Worm (Caenorhabditis elegans) whole organism, L1 larva: ENCODE measurements around the gene F36H9.2.

ENCODE experiments used
- C04F5.9 ChIP-seq: sonication (generic microtip); optimal IDR thresholded peaks from 2 replicates; lab custom pipeline; 2016; ENCODE audit warnings: missing genetic modification characterization, missing compliant biosample characterization
- C34B4.2 ChIP-seq: sonication (generic microtip); optimal IDR thresholded peaks from 2 replicates; lab custom pipeline; 2017; ENCODE audit warnings: mild to moderate bottlenecking, missing genetic modification characterization, missing compliant biosample characterization
- F16B12.6 ChIP-seq: fragments of 150-350 bp; optimal IDR thresholded peaks from 2 replicates; lab custom pipeline; 2014; ENCODE audit warnings: missing biosample characterization, missing genetic modification characterization
- aha-1 ChIP-seq: fragments of 150-350 bp; optimal IDR thresholded peaks from 2 replicates; lab custom pipeline; 2014; ENCODE audit warnings: missing biosample characterization, missing genetic modification characterization
- aly-2 ChIP-seq: fragments of 150-350 bp; optimal IDR thresholded peaks from 2 replicates; lab custom pipeline; 2014; ENCODE audit warnings: missing biosample characterization, missing genetic modification characterization
- ama-1 ChIP-seq: fragments of 150-350 bp; optimal IDR thresholded peaks from 2 replicates; lab custom pipeline; 2014
- blmp-1 ChIP-seq: fragments of 150-350 bp; optimal IDR thresholded peaks from 2 replicates; lab custom pipeline; 2014; ENCODE audit warnings: missing biosample characterization, missing genetic modification characterization
- ceh-8 ChIP-seq: fragments of 200-800 bp; sonication (Bioruptor generic); optimal IDR thresholded peaks from 2 replicates; lab custom pipeline; 2018; ENCODE audit warnings: mild to moderate bottlenecking, missing genetic modification characterization, moderate library complexity, missing compliant biosample characterization
- ceh-82 ChIP-seq, 3 experiments: fragments of 150-350 bp in 1 of 3; sonication (generic microtip) in 2 of 3; optimal IDR thresholded peaks; 2 replicates each; lab custom pipeline; 2014 to 2017; ENCODE audit warnings: missing biosample characterization in 3 of 3, missing genetic modification characterization in 3 of 3
- ceh-88 ChIP-seq: fragments of 200-800 bp; sonication (Bioruptor generic); IDR thresholded peaks from 2 replicates; pipeline ENCODE4 v1.3.6; 2022; ENCODE audit warnings: missing genetic modification characterization, missing compliant biosample characterization
- ceh-90 ChIP-seq: sonication (generic microtip); optimal IDR thresholded peaks from 2 replicates; lab custom pipeline; 2016; ENCODE audit warnings: missing genetic modification characterization, missing compliant biosample characterization
- dpl-1 ChIP-seq, 3 experiments: fragments of 150-350 bp in 2 of 3; sonication (generic microtip) in 1 of 3; optimal IDR thresholded peaks; 2 replicates each; lab custom pipeline; 2014 to 2017; ENCODE audit warnings: missing biosample characterization in 3 of 3, missing genetic modification characterization in 3 of 3, missing genetic modification reagents in 3 of 3
- efl-1 ChIP-seq, 4 experiments: fragments of 150-350 bp; optimal IDR thresholded peaks in 3 of 4; peaks in 1 of 4; 1 replicate in 1 of 4; 2 replicates in 3 of 4; lab custom pipeline; 2014; ENCODE audit warnings: missing biosample characterization in 2 of 4, missing genetic modification characterization in 2 of 4, missing genetic modification reagents in 2 of 4
- egl-13 ChIP-seq: sonication (generic microtip); optimal IDR thresholded peaks from 2 replicates; lab custom pipeline; 2016; ENCODE audit warnings: missing genotype, missing genetic modification reagents, missing genetic modification characterization, missing compliant biosample characterization
- egl-27 ChIP-seq, 2 experiments: fragments of 150-350 bp in 1 of 2; sonication (generic microtip); optimal IDR thresholded peaks; 3 replicates each; lab custom pipeline; 2017 to 2018; ENCODE audit warnings: missing biosample characterization in 2 of 2, missing genetic modification characterization in 2 of 2, missing genetic modification reagents in 2 of 2
- elt-2 ChIP-seq: sonication (generic microtip); optimal IDR thresholded peaks from 2 replicates; lab custom pipeline; 2016; ENCODE audit warnings: missing genetic modification characterization, mild to moderate bottlenecking, inconsistent platforms, missing compliant biosample characterization, missing genetic modification reagents
- ets-5 ChIP-seq: fragments of 200-800 bp; sonication (Bioruptor generic); IDR thresholded peaks from 2 replicates; pipeline ENCODE4 v1.3.6; 2022; ENCODE audit warnings: missing genetic modification characterization, missing compliant biosample characterization
- fkh-10 ChIP-seq: sonication (generic microtip); optimal IDR thresholded peaks from 2 replicates; lab custom pipeline; 2017; ENCODE audit warnings: missing biosample characterization, missing genetic modification reagents, missing genetic modification characterization
- fkh-8 ChIP-seq: sonication (generic microtip); optimal IDR thresholded peaks from 2 replicates; lab custom pipeline; 2016; ENCODE audit warnings: mild to moderate bottlenecking, missing genetic modification characterization, missing compliant biosample characterization
- hlh-17 ChIP-seq: fragments of 200-800 bp; sonication (Bioruptor generic); optimal IDR thresholded peaks from 2 replicates; lab custom pipeline; 2018; ENCODE audit warnings: missing genetic modification characterization, mild to moderate bottlenecking, missing compliant biosample characterization, moderate library complexity, borderline replicate concordance
- hlh-4 ChIP-seq: sonication (generic microtip); optimal IDR thresholded peaks from 2 replicates; lab custom pipeline; 2016; ENCODE audit warnings: mild to moderate bottlenecking, missing genetic modification characterization, missing compliant biosample characterization
- hpl-2 ChIP-seq: fragments of 150-350 bp; optimal IDR thresholded peaks from 2 replicates; lab custom pipeline; 2014; ENCODE audit warnings: missing biosample characterization, missing genetic modification reagents, missing genetic modification characterization
- jun-1 ChIP-seq: fragments of 150-350 bp; optimal IDR thresholded peaks from 2 replicates; lab custom pipeline; 2014; ENCODE audit warnings: missing biosample characterization, missing genetic modification reagents, missing genetic modification characterization
- lin-13 ChIP-seq: fragments of 150-350 bp; optimal IDR thresholded peaks from 2 replicates; lab custom pipeline; 2014; ENCODE audit warnings: missing biosample characterization, missing genetic modification reagents, missing genetic modification characterization
- lsy-2 ChIP-seq, 2 experiments: fragments of 150-350 bp; optimal IDR thresholded peaks; 2 replicates each; lab custom pipeline; 2014; ENCODE audit warnings: missing biosample characterization in 2 of 2, missing genetic modification characterization in 2 of 2
- mef-2 ChIP-seq: fragments of 150-350 bp; optimal IDR thresholded peaks from 2 replicates; lab custom pipeline; 2014; ENCODE audit warnings: missing biosample characterization, missing genetic modification characterization
- nhr-12 ChIP-seq: sonication (generic microtip); optimal IDR thresholded peaks from 2 replicates; lab custom pipeline; 2017; ENCODE audit warnings: missing biosample characterization, missing genetic modification characterization
- nhr-237 ChIP-seq: fragments of 150-350 bp; optimal IDR thresholded peaks from 2 replicates; lab custom pipeline; 2014; ENCODE audit warnings: missing biosample characterization, missing genetic modification characterization
- nhr-47 ChIP-seq: sonication (generic microtip); optimal IDR thresholded peaks from 2 replicates; lab custom pipeline; 2016; ENCODE audit warnings: mild to moderate bottlenecking, missing genetic modification characterization, moderate library complexity, missing compliant biosample characterization
- nhr-77 ChIP-seq: fragments of 150-350 bp; optimal IDR thresholded peaks from 2 replicates; lab custom pipeline; 2014; ENCODE audit warnings: missing biosample characterization, missing genetic modification characterization
- nhr-85 ChIP-seq: sonication (generic microtip); peaks from one replicate; lab custom pipeline; 2016; ENCODE audit warnings: missing genetic modification characterization, inconsistent platforms, missing compliant biosample characterization
- pax-3 ChIP-seq: fragments of 200-800 bp; sonication (Bioruptor generic); optimal IDR thresholded peaks from 2 replicates; lab custom pipeline; 2018; ENCODE audit warnings: mild to moderate bottlenecking, missing genetic modification characterization, moderate library complexity, missing compliant biosample characterization
- pqm-1 ChIP-seq: sonication (generic microtip); optimal IDR thresholded peaks from 3 replicates; lab custom pipeline; 2017; ENCODE audit warnings: missing biosample characterization, missing genetic modification characterization
- skn-1 ChIP-seq: fragments of 150-350 bp; optimal IDR thresholded peaks from 2 replicates; lab custom pipeline; 2014; ENCODE audit warnings: missing biosample characterization, missing genetic modification characterization
- snpc-4 ChIP-seq: fragments of 150-350 bp; optimal IDR thresholded peaks from 2 replicates; lab custom pipeline; 2014; ENCODE audit warnings: missing biosample characterization, missing genetic modification characterization
- sptf-1 ChIP-seq: fragments of 150-350 bp; optimal IDR thresholded peaks from 2 replicates; lab custom pipeline; 2014; ENCODE audit warnings: missing biosample characterization, missing genetic modification characterization
- sup-37 ChIP-seq: fragments of 200-800 bp; sonication (Bioruptor generic); optimal IDR thresholded peaks from 2 replicates; lab custom pipeline; 2018; ENCODE audit warnings: mild to moderate bottlenecking, missing genetic modification characterization, missing compliant biosample characterization
- swsn-7 ChIP-seq: sonication (generic microtip); optimal IDR thresholded peaks from 2 replicates; lab custom pipeline; 2016; ENCODE audit warnings: missing genetic modification characterization, missing compliant biosample characterization
- tbx-2 ChIP-seq: sonication (generic microtip); optimal IDR thresholded peaks from 2 replicates; lab custom pipeline; 2016; ENCODE audit warnings: missing genetic modification characterization, missing compliant biosample characterization
- unc-130 ChIP-seq: fragments of 150-350 bp; optimal IDR thresholded peaks from 2 replicates; lab custom pipeline; 2017; ENCODE audit warnings: missing biosample characterization, missing genetic modification characterization, inconsistent platforms
- unc-62 ChIP-seq: fragments of 150-350 bp; optimal IDR thresholded peaks from 2 replicates; lab custom pipeline; 2014; ENCODE audit warnings: missing biosample characterization, missing genetic modification reagents, missing genetic modification characterization
- unc-98 ChIP-seq: fragments of 200-800 bp; sonication (Bioruptor generic); IDR thresholded peaks from 2 replicates; pipeline ENCODE4 v1.3.6; 2022; ENCODE audit warnings: missing genetic modification characterization, missing compliant biosample characterization
- vab-15 ChIP-seq: sonication (generic microtip); optimal IDR thresholded peaks from 2 replicates; lab custom pipeline; 2017; ENCODE audit warnings: missing genotype, mild to moderate bottlenecking, missing genetic modification characterization, missing compliant biosample characterization
- xbp-1 ChIP-seq: sonication (generic microtip); optimal IDR thresholded peaks from 2 replicates; lab custom pipeline; 2016; ENCODE audit warnings: missing genetic modification characterization, missing compliant biosample characterization
- zip-4 ChIP-seq: fragments of 200-800 bp; sonication (Bioruptor generic); optimal IDR thresholded peaks from 2 replicates; lab custom pipeline; 2018; ENCODE audit warnings: mild to moderate bottlenecking, missing genetic modification characterization, moderate library complexity, missing compliant biosample characterization
- ztf-4 ChIP-seq: fragments of 150-350 bp; optimal IDR thresholded peaks from 2 replicates; lab custom pipeline; 2014; ENCODE audit warnings: missing biosample characterization, missing genetic modification characterization

F36H9.2 gene

ce11 chrV:1821287-1821686 lies 33.0 kb downstream of the F36H9.2 start, which contains the start of the genes gly-7 and mrpl-39 (continued):
- TF ChIP-seq lin-13 (GFP tag; lab: Kevin White, UChicago) (no peak), nhr-237 (tag; lab: Kevin White, UChicago) (no peak), sptf-1 (tag; lab: Kevin White, UChicago) (no peak), tbx-2 (tag; lab: Kevin White, UChicago) (peak; percentile 32), mef-2 (tag; lab: Kevin White, UChicago) (no peak), pqm-1 (tag; lab: Kevin White, UChicago) (no peak), ets-5 (GFP tag; lab: Robert Waterston, UW) (no peak), ceh-90 (tag; lab: Kevin White, UChicago) (no peak), nhr-12 (tag; lab: Kevin White, UChicago) (no peak), lsy-2 (tag; optimal IDR thresholded peaks at IDR 0.05; lab: Kevin White, UChicago) (peak in 1 of 2 experiments; percentile 27), aly-2 (tag; lab: Kevin White, UChicago) (no peak), nhr-47 (peak; percentile 33), unc-130 (peak; percentile 20), unc-98 (GFP tag; lab: Robert Waterston, UW) (no peak), pax-3 (tag; lab: Kevin White, UChicago) (no peak), jun-1 (tag; lab: Kevin White, UChicago) (no peak), zip-4 (GFP tag; lab: Kevin White, UChicago) (no peak), dpl-1 (GFP tag; optimal IDR thresholded peaks at IDR 0.05; lab: Kevin White, UChicago) (peak in 2 of 3 experiments; percentile 34 to 48), ceh-82 (tag; optimal IDR thresholded peaks at IDR 0.05; lab: Kevin White, UChicago) (peak in 1 of 3 experiments; percentile 27), snpc-4 (no peak), efl-1 (optimal IDR thresholded peaks at IDR 0.05; lab: Kevin White, UChicago) (peak; percentile 21 to 52), efl-1 (GFP tag; optimal IDR thresholded peaks at IDR 0.05 in 1 of 2; lab: Kevin White, UChicago) (peak; percentile 45 to 93), nhr-77 (tag; lab: Kevin White, UChicago) (no peak), vab-15 (tag; lab: Kevin White, UChicago) (no peak), swsn-7 (tag; lab: Kevin White, UChicago) (peak; percentile 11), hlh-4 (tag; lab: Kevin White, UChicago) (no peak), blmp-1 (tag; lab: Kevin White, UChicago) (no peak), hpl-2 (GFP tag; lab: Kevin White, UChicago) (no peak), elt-2 (no peak), egl-13 (tag; lab: Kevin White, UChicago) (no peak), sup-37 (no peak), ceh-8 (no peak), aha-1 (tag; lab: Kevin White, UChicago) (no peak), F16B12.6 (tag; lab: Kevin White, UChicago) (no peak), fkh-10 (GFP tag; lab: Kevin White, UChicago) (no peak), egl-27 (tag; optimal IDR thresholded peaks at IDR 0.05; lab: Kevin White, UChicago) (no peak), hlh-17 (GFP tag; lab: Kevin White, UChicago) (no peak), xbp-1 (peak; percentile 28), skn-1 (tag; lab: Kevin White, UChicago) (peak; percentile 34), ceh-88 (GFP tag; lab: Robert Waterston, UW) (no peak), ama-1 (lab: Kevin White, UChicago) (no peak), nhr-85 (peak; percentile 6), fkh-8 (tag; lab: Kevin White, UChicago) (no peak), C04F5.9 (tag; lab: Kevin White, UChicago) (no peak), C34B4.2 (tag; lab: Kevin White, UChicago) (no peak), ztf-4 (tag; lab: Kevin White, UChicago) (no peak), unc-62 (no peak)
